Worm (Caenorhabditis elegans) whole organism, late embryonic: ENCODE measurements around the gene sumv-1.

Experiments used
- C08G9.2 ChIP-seq: sonication (generic microtip); optimal IDR thresholded peaks from 2 replicates; lab custom pipeline; 2016; ENCODE audit warnings: mild to moderate bottlenecking, missing genetic modification characterization, moderate library complexity, missing compliant biosample characterization
- ceh-14 ChIP-seq: sonication (generic microtip); optimal IDR thresholded peaks from 2 replicates; lab custom pipeline; 2016; ENCODE audit warnings: missing genotype, missing genetic modification characterization, missing compliant biosample characterization
- ceh-24 ChIP-seq: sonication (generic microtip); optimal IDR thresholded peaks from 2 replicates; lab custom pipeline; 2016; ENCODE audit warnings: mild to moderate bottlenecking, missing genetic modification characterization, missing compliant biosample characterization
- ceh-30 ChIP-seq: fragments of 150-350 bp; optimal IDR thresholded peaks from 2 replicates; lab custom pipeline; 2014; ENCODE audit warnings: missing biosample characterization, missing genetic modification characterization
- ceh-9 ChIP-seq: sonication (generic microtip); optimal IDR thresholded peaks from 2 replicates; lab custom pipeline; 2016; ENCODE audit warnings: mild to moderate bottlenecking, missing genetic modification characterization, inconsistent platforms, missing compliant biosample characterization
- che-1 ChIP-seq: sonication (generic microtip); optimal IDR thresholded peaks from 2 replicates; lab custom pipeline; 2016; ENCODE audit warnings: mild to moderate bottlenecking, missing genetic modification characterization, missing compliant biosample characterization
- fkh-10 ChIP-seq: fragments of 150-350 bp; optimal IDR thresholded peaks from 2 replicates; lab custom pipeline; 2014; ENCODE audit warnings: missing biosample characterization, missing genetic modification reagents, missing genetic modification characterization
- fkh-6 ChIP-seq: sonication (generic microtip); optimal IDR thresholded peaks from 2 replicates; lab custom pipeline; 2016; ENCODE audit warnings: missing genetic modification characterization, missing compliant biosample characterization
- gmeb-2 ChIP-seq: sonication (generic microtip); optimal IDR thresholded peaks from 2 replicates; lab custom pipeline; 2016; ENCODE audit warnings: missing genetic modification characterization, inconsistent platforms, missing compliant biosample characterization
- hlh-13 ChIP-seq: fragments of 200-800 bp; sonication (Bioruptor generic); optimal IDR thresholded peaks from 2 replicates; lab custom pipeline; 2018; ENCODE audit warnings: mild to moderate bottlenecking, missing genetic modification characterization, missing compliant biosample characterization
- hlh-8 ChIP-seq: sonication (generic microtip); optimal IDR thresholded peaks from 2 replicates; lab custom pipeline; 2016; ENCODE audit warnings: missing genotype, missing genetic modification characterization, missing compliant biosample characterization
- lin-11 ChIP-seq: fragments of 200-800 bp; sonication (Bioruptor generic); optimal IDR thresholded peaks from 2 replicates; lab custom pipeline; 2018; ENCODE audit warnings: mild to moderate bottlenecking, missing genetic modification characterization, missing compliant biosample characterization
- nhr-232 ChIP-seq: sonication (generic microtip); optimal IDR thresholded peaks from 2 replicates; lab custom pipeline; 2016; ENCODE audit warnings: missing genetic modification characterization, missing compliant biosample characterization
- npax-4 ChIP-seq: sonication (generic microtip); optimal IDR thresholded peaks from 2 replicates; lab custom pipeline; 2016; ENCODE audit warnings: missing genetic modification characterization, missing compliant biosample characterization
- pha-2 ChIP-seq: sonication (generic microtip); optimal IDR thresholded peaks from 2 replicates; lab custom pipeline; 2017; ENCODE audit warnings: mild to moderate bottlenecking, missing genetic modification characterization, missing compliant biosample characterization
- pqm-1 ChIP-seq: sonication (generic microtip); optimal IDR thresholded peaks from 2 replicates; lab custom pipeline; 2016; ENCODE audit warnings: missing genetic modification characterization, missing compliant biosample characterization
- sdc-2 ChIP-seq: sonication (generic microtip); optimal IDR thresholded peaks from 2 replicates; lab custom pipeline; 2016; ENCODE audit warnings: missing genotype, missing genetic modification characterization, missing compliant biosample characterization
- syd-9 ChIP-seq: sonication (generic microtip); optimal IDR thresholded peaks from 2 replicates; lab custom pipeline; 2016; ENCODE audit warnings: mild to moderate bottlenecking, missing genetic modification characterization, moderate library complexity, missing compliant biosample characterization

Gene sumv-1

DNA sequence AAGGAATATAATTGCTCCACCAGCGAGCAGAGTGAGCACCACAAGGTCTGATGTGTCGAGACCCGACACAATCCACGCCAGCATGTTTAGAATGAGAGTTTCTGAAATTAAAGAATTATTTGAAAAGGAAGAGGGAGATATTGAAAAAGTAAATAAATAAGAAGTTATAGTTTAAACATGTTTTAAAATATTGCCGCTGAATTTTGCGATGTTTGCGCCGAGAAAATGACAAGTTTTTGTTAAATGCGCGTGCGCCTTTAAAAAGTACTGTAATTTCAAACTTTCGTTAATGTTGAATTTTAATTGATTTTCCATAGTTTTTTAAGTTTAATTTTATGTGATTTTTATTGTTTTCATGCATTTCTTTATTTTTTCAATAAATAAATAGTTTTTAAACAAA, 54.4 kb downstream of the sumv-1 start, which contains the start of gene emb-8:
emb-8 (minus strand) TSS at position 101 of the 400 bp plus-strand sequence.
- TF ChIP-seq hlh-13 (GFP tag; lab: Kevin White, UChicago): no peak
- TF ChIP-seq ceh-14 (tag; lab: Kevin White, UChicago): no peak
- no peak for TF ChIP-seq pha-2 (tag; lab: Kevin White, UChicago)
- TF ChIP-seq nhr-232 (tag; lab: Kevin White, UChicago): no peak
- no peak for TF ChIP-seq fkh-6 (tag; lab: Kevin White, UChicago)
- TF ChIP-seq C08G9.2 (tag; lab: Kevin White, UChicago): no peak
- no peak for TF ChIP-seq syd-9 (tag; lab: Kevin White, UChicago)
- TF ChIP-seq ceh-9: no peak
- no peak for TF ChIP-seq ceh-24 (tag; lab: Kevin White, UChicago)
- no peak for TF ChIP-seq npax-4 (tag; lab: Kevin White, UChicago)
- TF ChIP-seq sdc-2: no peak
- TF ChIP-seq fkh-10 (GFP tag; lab: Kevin White, UChicago): no peak
- no peak for TF ChIP-seq lin-11
- TF ChIP-seq gmeb-2 (tag; lab: Kevin White, UChicago): no peak
- no peak for TF ChIP-seq che-1 (tag; lab: Kevin White, UChicago)
- no peak for TF ChIP-seq pqm-1 (tag; lab: Kevin White, UChicago)
- no peak for TF ChIP-seq ceh-30 (tag; lab: Kevin White, UChicago)
- TF ChIP-seq hlh-8: no peak
